Fruit fly (Drosophila melanogaster): Measurements from ENCODE around the gene Ca-alpha1T.
A peak's percentile ranks its signal among the peaks of the same experiment; 100 is the strongest.

Ca-alpha1T gene

DNA sequence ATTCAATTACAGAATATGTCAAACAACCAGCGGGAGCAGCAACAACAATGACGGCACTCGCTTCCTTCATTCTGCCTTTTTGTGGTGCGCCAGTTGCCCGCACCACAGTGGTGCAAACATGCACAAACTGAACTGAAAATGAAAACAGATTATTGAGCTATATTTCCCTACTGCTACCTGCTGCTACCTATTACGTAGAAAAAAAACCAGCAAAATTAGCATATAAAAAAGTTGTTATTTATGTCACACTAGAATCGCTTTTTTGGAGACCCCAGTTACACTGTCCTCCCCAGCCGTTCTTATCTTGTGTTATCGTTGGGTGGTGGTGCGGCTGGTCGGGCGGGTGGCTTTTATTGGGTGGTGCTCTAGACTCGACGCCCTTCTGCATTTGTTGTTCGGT is 94.7 kb downstream of the Ca-alpha1T start (continued):
- TF ChIP-seq Mes4 (GFP tag; optimal IDR thresholded peaks at IDR 0.05) (peak; percentile 70), danr (GFP tag; IDR thresholded peaks at IDR 0.05) (peak; percentile 80), lbe (GFP tag; optimal IDR thresholded peaks at IDR 0.05) (peak; percentile 39)

DNA sequence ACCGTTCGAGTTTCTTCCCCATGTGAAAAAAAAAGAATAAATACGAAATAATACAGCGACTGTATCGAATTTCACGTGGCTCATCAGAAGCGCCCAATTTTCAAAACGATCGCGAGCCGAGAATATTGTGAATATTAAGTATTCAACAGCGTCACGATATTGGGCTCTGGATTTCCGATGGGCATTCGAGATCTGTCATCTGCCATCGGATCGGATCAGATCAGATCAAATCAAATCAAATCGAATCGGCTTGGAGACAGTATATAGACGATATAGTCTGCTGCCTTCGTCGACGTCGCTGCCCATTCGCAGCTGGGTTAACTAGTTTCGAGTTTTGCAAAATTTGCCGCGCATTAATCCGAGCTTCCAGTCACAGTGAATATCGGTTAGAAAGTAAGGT is 97.7 kb downstream of the Ca-alpha1T start:
- TF ChIP-seq CG8281 (tag; optimal IDR thresholded peaks at IDR 0.05): no peak
- TF ChIP-seq ase (GFP tag; IDR thresholded peaks at IDR 0.05): no peak
- TF ChIP-seq CG3995 (GFP tag; optimal IDR thresholded peaks at IDR 0.05): no peak
- TF ChIP-seq Oaz (GFP tag; IDR thresholded peaks at IDR 0.05): no peak
- TF ChIP-seq dan (GFP tag; IDR thresholded peaks at IDR 0.05): no peak
- TF ChIP-seq D (optimal IDR thresholded peaks at IDR 0.05): no peak
- TF ChIP-seq D (GFP tag; optimal IDR thresholded peaks at IDR 0.05): no peak
- peak; percentile 98 for TF ChIP-seq CG13894 (tag; optimal IDR thresholded peaks at IDR 0.05)
- no peak for TF ChIP-seq tio (GFP tag; optimal IDR thresholded peaks at IDR 0.05)
- TF ChIP-seq wdn (GFP tag; IDR thresholded peaks at IDR 0.05): no peak

DNA sequence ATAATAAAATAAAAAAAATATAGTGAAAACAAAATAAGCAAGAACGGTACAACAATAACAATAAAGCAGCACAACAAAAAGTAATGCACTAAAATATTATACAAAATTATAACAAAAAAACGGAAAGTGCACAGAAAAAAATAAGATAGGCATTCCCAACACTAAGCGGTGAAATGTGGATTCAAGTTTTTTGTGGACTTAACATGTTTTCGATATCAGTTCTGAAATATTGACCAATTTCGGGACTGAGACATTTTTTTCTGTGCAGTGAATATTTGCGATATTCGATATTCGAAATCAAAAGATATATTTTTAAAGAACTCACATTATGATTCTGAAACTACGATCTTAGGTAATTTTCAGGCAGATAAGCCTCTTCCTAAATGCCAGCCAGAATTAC is 98.2 kb downstream of the Ca-alpha1T start:
- TF ChIP-seq Dll (GFP tag; IDR thresholded peaks at IDR 0.05; ENCODE audit: partially characterized antibody) (no peak), sens (GFP tag) (peak; percentile 35), hth (optimal IDR thresholded peaks at IDR 0.05) (no peak), Rfx (GFP tag; IDR thresholded peaks at IDR 0.05) (0 out of 2 replicates have a peak, but pooled peaks have one; percentile 13), CG31441 (GFP tag; IDR thresholded peaks at IDR 0.05) (no peak), Med (GFP tag) (peak; percentile 11), kah (GFP tag; optimal IDR thresholded peaks at IDR 0.05) (no peak)

DNA sequence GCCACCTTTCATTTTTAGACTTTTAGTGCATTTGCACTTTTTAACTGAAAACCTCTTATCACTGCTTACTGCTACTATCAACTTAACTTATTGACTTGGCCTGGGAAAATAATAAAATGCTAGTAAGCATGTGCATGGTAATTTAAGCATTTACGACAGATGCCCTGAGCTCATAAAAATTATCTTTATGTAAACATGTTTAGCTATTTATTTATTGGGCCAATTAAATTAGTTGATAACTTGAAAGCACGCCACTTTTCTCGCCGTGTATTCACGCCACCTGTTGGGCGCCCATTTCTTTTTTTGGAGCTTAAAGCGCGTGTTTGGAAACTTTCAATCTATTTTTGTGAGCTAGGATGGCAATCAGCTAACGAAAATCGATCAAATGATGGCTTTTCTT is 100.0 kb downstream of the Ca-alpha1T start:
- TF ChIP-seq lilli (GFP tag; optimal IDR thresholded peaks at IDR 0.05) (peak; percentile 28), Asciz (GFP tag; optimal IDR thresholded peaks at IDR 0.05) (peak; percentile 34), ac (GFP tag; optimal IDR thresholded peaks at IDR 0.05) (no peak), HHEX (GFP tag; optimal IDR thresholded peaks at IDR 0.05) (no peak), shn (GFP tag; optimal IDR thresholded peaks at IDR 0.05) (no peak), vfl (GFP tag; optimal IDR thresholded peaks at IDR 0.05) (peak; percentile 16), CG17186 (GFP tag; optimal IDR thresholded peaks at IDR 0.05) (no peak), CG7839 (tag; optimal IDR thresholded peaks at IDR 0.05) (peak; percentile 55), Fer1 (GFP tag; optimal IDR thresholded peaks at IDR 0.05) (no peak), Lim3 (GFP tag; IDR thresholded peaks at IDR 0.05) (no peak), al (GFP tag; IDR thresholded peaks at IDR 0.05) (no peak), Elba2 (GFP tag; optimal IDR thresholded peaks at IDR 0.05) (no peak), dysf (GFP tag; IDR thresholded peaks at IDR 0.05) (peak; percentile 47; the same call in 1 of the 3 replicates), nau (GFP tag; optimal IDR thresholded peaks at IDR 0.05) (no peak), gfzf (GFP tag; optimal IDR thresholded peaks at IDR 0.05) (no peak), CG30020 (tag; optimal IDR thresholded peaks at IDR 0.05) (no peak), wdn (GFP tag; IDR thresholded peaks at IDR 0.05) (no peak), CG12391 (tag; optimal IDR thresholded peaks at IDR 0.05) (peak; percentile 11), Fer3 (tag; optimal IDR thresholded peaks at IDR 0.05) (no peak), CG10565 (GFP tag; optimal IDR thresholded peaks at IDR 0.05) (no peak), CG30403 (GFP tag; optimal IDR thresholded peaks at IDR 0.05) (peak; percentile 31), CG1603 (tag; optimal IDR thresholded peaks at IDR 0.05) (peak; percentile 16), CG17568 (GFP tag; optimal IDR thresholded peaks at IDR 0.05) (no peak), CG12071 (GFP tag; optimal IDR thresholded peaks at IDR 0.05) (no peak), CG18599 (GFP tag; optimal IDR thresholded peaks at IDR 0.05) (peak; percentile 21), unpg (GFP tag; optimal IDR thresholded peaks at IDR 0.05) (peak; percentile 23), slbo (GFP tag; IDR thresholded peaks at IDR 0.05) (peak; percentile 21; the same call in 1 of the 2 replicates), CG43689 (GFP tag; IDR thresholded peaks at IDR 0.05) (no peak), NC2α (GFP tag; optimal IDR thresholded peaks at IDR 0.05) (no peak)

Data from whole organism, embryonic.